Worm (Caenorhabditis elegans) whole organism, L1 larva: ENCODE results near the gene thn-1.
A peak's percentile ranks its signal among the peaks of the same experiment; 100 is the strongest.

Experiments
- C04F5.9 ChIP-seq: sonication (generic microtip); optimal IDR thresholded peaks from 2 replicates; lab custom pipeline; 2016; ENCODE audit warnings: missing genetic modification characterization, missing compliant biosample characterization
- C16A3.4 ChIP-seq: fragments of 150-350 bp; optimal IDR thresholded peaks from 2 replicates; lab custom pipeline; 2014; ENCODE audit warnings: missing biosample characterization, missing genetic modification characterization
- Y116A8C.19 ChIP-seq: sonication (generic microtip); optimal IDR thresholded peaks from 2 replicates; lab custom pipeline; 2016; ENCODE audit warnings: missing compliant biosample characterization, missing genetic modification characterization, borderline replicate concordance
- aly-2 ChIP-seq: fragments of 150-350 bp; optimal IDR thresholded peaks from 2 replicates; lab custom pipeline; 2014; ENCODE audit warnings: missing biosample characterization, missing genetic modification characterization
- ceh-63 ChIP-seq: fragments of 200-800 bp; sonication (Bioruptor generic); optimal IDR thresholded peaks from 2 replicates; lab custom pipeline; 2018; ENCODE audit warnings: mild to moderate bottlenecking, missing genetic modification characterization, missing compliant biosample characterization
- ceh-82 ChIP-seq, 3 experiments: fragments of 150-350 bp in 1 of 3; sonication (generic microtip) in 2 of 3; optimal IDR thresholded peaks; 2 replicates each; lab custom pipeline; 2014 to 2017; ENCODE audit warnings: missing biosample characterization in 3 of 3, missing genetic modification characterization in 3 of 3
- ceh-88 ChIP-seq: fragments of 200-800 bp; sonication (Bioruptor generic); IDR thresholded peaks from 2 replicates; pipeline ENCODE4 v1.3.6; 2022; ENCODE audit warnings: missing genetic modification characterization, missing compliant biosample characterization
- ceh-90 ChIP-seq: sonication (generic microtip); optimal IDR thresholded peaks from 2 replicates; lab custom pipeline; 2016; ENCODE audit warnings: missing genetic modification characterization, missing compliant biosample characterization
- ces-1 ChIP-seq: fragments of 150-350 bp; optimal IDR thresholded peaks from 2 replicates; lab custom pipeline; 2014; ENCODE audit warnings: missing biosample characterization, missing genetic modification reagents, missing genetic modification characterization
- dpl-1 ChIP-seq, 3 experiments: fragments of 150-350 bp in 2 of 3; sonication (generic microtip) in 1 of 3; optimal IDR thresholded peaks; 2 replicates each; lab custom pipeline; 2014 to 2017; ENCODE audit warnings: missing biosample characterization in 3 of 3, missing genetic modification characterization in 3 of 3, missing genetic modification reagents in 3 of 3
- dsc-1 ChIP-seq: sonication (generic microtip); optimal IDR thresholded peaks from 2 replicates; lab custom pipeline; 2016; ENCODE audit warnings: mild to moderate bottlenecking, missing genetic modification characterization, missing compliant biosample characterization
- efl-1 ChIP-seq, 4 experiments: fragments of 150-350 bp; optimal IDR thresholded peaks in 3 of 4; peaks in 1 of 4; 1 replicate in 1 of 4; 2 replicates in 3 of 4; lab custom pipeline; 2014; ENCODE audit warnings: missing biosample characterization in 2 of 4, missing genetic modification characterization in 2 of 4, missing genetic modification reagents in 2 of 4
- efl-3 ChIP-seq: fragments of 200-800 bp; sonication (Bioruptor generic); optimal IDR thresholded peaks from 2 replicates; lab custom pipeline; 2018; ENCODE audit warnings: mild to moderate bottlenecking, missing genetic modification characterization, missing compliant biosample characterization
- fkh-10 ChIP-seq: sonication (generic microtip); optimal IDR thresholded peaks from 2 replicates; lab custom pipeline; 2017; ENCODE audit warnings: missing biosample characterization, missing genetic modification reagents, missing genetic modification characterization
- grh-1 ChIP-seq: fragments of 200-800 bp; sonication (Bioruptor generic); IDR thresholded peaks from 2 replicates; pipeline ENCODE4 v1.3.6; 2022; ENCODE audit warnings: missing genetic modification reagents, missing genetic modification characterization, missing compliant biosample characterization
- hlh-17 ChIP-seq: fragments of 200-800 bp; sonication (Bioruptor generic); optimal IDR thresholded peaks from 2 replicates; lab custom pipeline; 2018; ENCODE audit warnings: missing genetic modification characterization, mild to moderate bottlenecking, missing compliant biosample characterization, moderate library complexity, borderline replicate concordance
- hlh-4 ChIP-seq: sonication (generic microtip); optimal IDR thresholded peaks from 2 replicates; lab custom pipeline; 2016; ENCODE audit warnings: mild to moderate bottlenecking, missing genetic modification characterization, missing compliant biosample characterization
- irx-1 ChIP-seq: sonication (generic microtip); optimal IDR thresholded peaks from 2 replicates; lab custom pipeline; 2016; ENCODE audit warnings: missing genetic modification characterization, missing compliant biosample characterization
- isw-1 ChIP-seq: fragments of 200-800 bp; sonication (Bioruptor generic); IDR thresholded peaks from 2 replicates; pipeline ENCODE4 v1.3.6; 2022; ENCODE audit warnings: missing genetic modification characterization, missing compliant biosample characterization
- lin-15B ChIP-seq: fragments of 150-350 bp; sonication (generic microtip); optimal IDR thresholded peaks from 3 replicates; lab custom pipeline; 2014; ENCODE audit warnings: missing biosample characterization, missing genetic modification characterization
- lin-35 ChIP-seq, 2 experiments: fragments of 150-350 bp; optimal IDR thresholded peaks; 2 replicates each; lab custom pipeline; 2014; ENCODE audit warnings: missing biosample characterization in 2 of 2, missing genetic modification characterization in 2 of 2, missing genetic modification reagents in 2 of 2
- lin-39 ChIP-seq: fragments of 150-350 bp; optimal IDR thresholded peaks from 2 replicates; lab custom pipeline; 2014; ENCODE audit warnings: missing biosample characterization, missing genetic modification reagents, missing genetic modification characterization
- lsy-2 ChIP-seq, 2 experiments: fragments of 150-350 bp; optimal IDR thresholded peaks; 2 replicates each; lab custom pipeline; 2014; ENCODE audit warnings: missing biosample characterization in 2 of 2, missing genetic modification characterization in 2 of 2
- mab-9 ChIP-seq: fragments of 200-800 bp; sonication (Bioruptor generic); IDR thresholded peaks from 2 replicates; pipeline ENCODE4 v1.3.6; 2022; ENCODE audit warnings: missing genetic modification reagents, missing genetic modification characterization, missing compliant biosample characterization
- mep-1 ChIP-seq: fragments of 150-350 bp; optimal IDR thresholded peaks from 2 replicates; lab custom pipeline; 2014; ENCODE audit warnings: missing biosample characterization, missing genetic modification characterization
- nhr-11 ChIP-seq: fragments of 150-350 bp; optimal IDR thresholded peaks from 2 replicates; lab custom pipeline; 2014; ENCODE audit warnings: missing biosample characterization, missing genetic modification characterization
- nhr-19 ChIP-seq: fragments of 200-800 bp; sonication (Bioruptor generic); conservative IDR thresholded peaks from 2 replicates; pipeline ENCODE4 v1.3.6; 2022; ENCODE audit warnings: missing genetic modification characterization, missing compliant biosample characterization
- nhr-47 ChIP-seq: sonication (generic microtip); optimal IDR thresholded peaks from 2 replicates; lab custom pipeline; 2016; ENCODE audit warnings: mild to moderate bottlenecking, missing genetic modification characterization, moderate library complexity, missing compliant biosample characterization
- nhr-71 ChIP-seq: sonication (generic microtip); optimal IDR thresholded peaks from 2 replicates; lab custom pipeline; 2016; ENCODE audit warnings: mild to moderate bottlenecking, missing genetic modification characterization, moderate library complexity, missing compliant biosample characterization
- nhr-85 ChIP-seq: sonication (generic microtip); peaks from one replicate; lab custom pipeline; 2016; ENCODE audit warnings: missing genetic modification characterization, inconsistent platforms, missing compliant biosample characterization
- rnt-1 ChIP-seq: sonication (generic microtip); optimal IDR thresholded peaks from 2 replicates; lab custom pipeline; 2016; ENCODE audit warnings: mild to moderate bottlenecking, missing genetic modification characterization, moderate library complexity, missing compliant biosample characterization
- skn-1 ChIP-seq: fragments of 150-350 bp; optimal IDR thresholded peaks from 2 replicates; lab custom pipeline; 2014; ENCODE audit warnings: missing biosample characterization, missing genetic modification characterization
- snu-23 ChIP-seq: sonication (generic microtip); optimal IDR thresholded peaks from 2 replicates; lab custom pipeline; 2016; ENCODE audit warnings: missing genetic modification characterization, missing compliant biosample characterization
- sptf-1 ChIP-seq: fragments of 150-350 bp; optimal IDR thresholded peaks from 2 replicates; lab custom pipeline; 2014; ENCODE audit warnings: missing biosample characterization, missing genetic modification characterization
- sup-37 ChIP-seq: fragments of 200-800 bp; sonication (Bioruptor generic); optimal IDR thresholded peaks from 2 replicates; lab custom pipeline; 2018; ENCODE audit warnings: mild to moderate bottlenecking, missing genetic modification characterization, missing compliant biosample characterization
- swsn-7 ChIP-seq: sonication (generic microtip); optimal IDR thresholded peaks from 2 replicates; lab custom pipeline; 2016; ENCODE audit warnings: missing genetic modification characterization, missing compliant biosample characterization
- tlp-1 ChIP-seq: fragments of 150-350 bp; optimal IDR thresholded peaks from 2 replicates; lab custom pipeline; 2014; ENCODE audit warnings: missing biosample characterization, missing genetic modification characterization
- unc-130 ChIP-seq: fragments of 150-350 bp; optimal IDR thresholded peaks from 2 replicates; lab custom pipeline; 2017; ENCODE audit warnings: missing biosample characterization, missing genetic modification characterization, inconsistent platforms
- unc-30 ChIP-seq: sonication (generic microtip); optimal IDR thresholded peaks from 2 replicates; lab custom pipeline; 2017; ENCODE audit warnings: missing biosample characterization, missing genetic modification characterization
- vab-15 ChIP-seq: sonication (generic microtip); optimal IDR thresholded peaks from 2 replicates; lab custom pipeline; 2017; ENCODE audit warnings: missing genotype, mild to moderate bottlenecking, missing genetic modification characterization, missing compliant biosample characterization
- xbp-1 ChIP-seq: sonication (generic microtip); optimal IDR thresholded peaks from 2 replicates; lab custom pipeline; 2016; ENCODE audit warnings: missing genetic modification characterization, missing compliant biosample characterization
- zip-4 ChIP-seq: fragments of 200-800 bp; sonication (Bioruptor generic); optimal IDR thresholded peaks from 2 replicates; lab custom pipeline; 2018; ENCODE audit warnings: mild to moderate bottlenecking, missing genetic modification characterization, moderate library complexity, missing compliant biosample characterization
- ztf-11 ChIP-seq, 2 experiments: sonication (generic microtip); optimal IDR thresholded peaks; 2 replicates each; lab custom pipeline; 2016 to 2017; ENCODE audit warnings: missing genetic modification characterization in 2 of 2, missing biosample characterization in 1 of 2, missing compliant biosample characterization in 1 of 2
- ztf-4 ChIP-seq: fragments of 150-350 bp; optimal IDR thresholded peaks from 2 replicates; lab custom pipeline; 2014; ENCODE audit warnings: missing biosample characterization, missing genetic modification characterization

thn-1 gene

DNA sequence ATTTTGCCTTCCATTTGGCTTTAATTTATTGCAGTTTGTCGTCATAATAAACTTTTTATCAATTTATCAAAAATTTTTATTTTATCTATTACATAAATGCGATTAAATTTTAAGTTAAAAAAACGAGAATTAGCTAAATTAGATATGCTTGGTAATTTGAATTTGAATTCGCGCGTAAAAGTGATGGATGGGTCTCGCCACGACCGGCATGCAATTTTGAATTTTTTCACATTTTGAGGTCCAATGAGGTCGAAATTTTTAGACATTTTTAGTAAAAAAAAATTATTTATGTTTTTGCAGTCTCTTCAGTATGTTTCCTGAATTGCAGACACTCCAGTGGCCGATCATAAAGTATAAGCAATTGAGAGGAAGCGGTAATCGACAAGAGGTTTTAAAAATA is 28.7 kb downstream of the thn-1 start, which contains the start of gene dsb-1:
Gene dsb-1 (plus strand): TSS at position 301 of the 400 bp plus-strand sequence.
- TF ChIP-seq dpl-1 (GFP tag; optimal IDR thresholded peaks at IDR 0.05; lab: Kevin White, UChicago) = peak in 1 of 3 experiments; percentile 6
- TF ChIP-seq nhr-11 (tag; lab: Kevin White, UChicago) = no peak

DNA sequence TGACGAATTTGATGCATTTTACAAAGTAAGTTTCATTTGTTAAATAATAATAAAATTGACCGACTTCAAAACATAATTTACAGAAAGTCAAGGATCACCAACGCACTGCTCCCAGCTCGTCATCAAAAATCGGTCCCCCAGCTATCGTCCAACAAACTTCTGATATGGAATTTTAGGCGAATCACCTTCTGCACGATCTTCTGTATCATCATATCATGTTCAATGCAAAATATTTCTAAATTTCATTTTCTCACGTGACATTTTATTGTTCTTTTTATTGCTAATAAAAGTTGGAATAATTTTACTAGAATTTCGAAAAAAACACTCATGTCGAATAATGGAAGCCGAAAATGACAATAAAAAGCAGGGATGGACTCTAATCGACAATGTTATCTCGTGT is 30.3 kb downstream of the thn-1 start, which contains the start of gene acl-13:
Gene acl-13 (plus strand): TSS at position 301 of the 400 bp plus-strand sequence.
- TF ChIP-seq irx-1 (tag; lab: Kevin White, UChicago) = no peak
- no peak for TF ChIP-seq skn-1 (tag; lab: Kevin White, UChicago)
- no peak for TF ChIP-seq aly-2 (tag; lab: Kevin White, UChicago)
- no peak for TF ChIP-seq lin-15B (tag; lab: Kevin White, UChicago)
- TF ChIP-seq ztf-11 (tag; optimal IDR thresholded peaks at IDR 0.05; lab: Kevin White, UChicago) = no peak
- TF ChIP-seq hlh-4 (tag; lab: Kevin White, UChicago) = no peak
- TF ChIP-seq isw-1 (GFP tag; lab: Robert Waterston, UW) = no peak
- no peak for TF ChIP-seq nhr-85 (tag; lab: Kevin White, UChicago)
- no peak for TF ChIP-seq mep-1
- no peak for TF ChIP-seq ceh-63 (GFP tag; lab: Kevin White, UChicago)
- TF ChIP-seq xbp-1 = no peak
- TF ChIP-seq sup-37 (GFP tag; lab: Kevin White, UChicago) = no peak
- TF ChIP-seq, all 84 proteins: peak for 0

DNA sequence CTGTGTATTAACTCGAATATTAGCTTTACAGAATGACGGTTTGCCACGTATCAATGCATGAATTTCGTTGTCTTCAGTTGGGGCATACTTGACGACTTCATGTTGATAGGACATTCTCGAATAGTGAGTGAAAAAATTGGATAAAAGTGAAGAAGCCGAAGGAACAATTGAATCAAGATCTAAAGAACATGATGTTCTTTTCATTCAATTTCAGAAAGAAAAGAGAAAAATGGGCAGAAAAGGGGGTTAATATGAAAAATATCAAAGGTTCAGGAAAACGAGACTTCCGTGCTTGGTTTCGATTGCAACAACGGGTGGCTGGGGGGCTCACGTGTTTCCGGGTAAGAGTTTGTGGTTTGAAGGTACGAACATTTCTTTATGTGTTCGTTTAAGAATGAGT is 34.7 kb downstream of the thn-1 start:
- no peak for TF ChIP-seq ceh-82 (tag; optimal IDR thresholded peaks at IDR 0.05; lab: Kevin White, UChicago)
- TF ChIP-seq rnt-1 (tag; lab: Kevin White, UChicago) = no peak
- no peak for TF ChIP-seq xbp-1
- TF ChIP-seq unc-30 (tag; lab: Kevin White, UChicago) = no peak
- TF ChIP-seq efl-1 (optimal IDR thresholded peaks at IDR 0.05; lab: Kevin White, UChicago) = no peak
- TF ChIP-seq efl-1 (GFP tag; optimal IDR thresholded peaks at IDR 0.05 in 1 of 2; lab: Kevin White, UChicago) = peak in 1 of 2 experiments; percentile 28
- no peak for TF ChIP-seq aly-2 (tag; lab: Kevin White, UChicago)
- no peak for TF ChIP-seq swsn-7 (tag; lab: Kevin White, UChicago)
- TF ChIP-seq efl-3 (GFP tag; lab: Kevin White, UChicago) = no peak
- TF ChIP-seq tlp-1 = no peak
- TF ChIP-seq snu-23 (GFP tag; lab: Kevin White, UChicago) = no peak
- no peak for TF ChIP-seq dsc-1 (tag; lab: Kevin White, UChicago)
- TF ChIP-seq fkh-10 = peak; percentile 71
- no peak for TF ChIP-seq C16A3.4 (tag; lab: Kevin White, UChicago)
- TF ChIP-seq Y116A8C.19 = no peak
- no peak for TF ChIP-seq ces-1 (GFP tag; lab: Kevin White, UChicago)
- no peak for TF ChIP-seq skn-1 (tag; lab: Kevin White, UChicago)
- TF ChIP-seq hlh-17 (GFP tag; lab: Kevin White, UChicago) = no peak

DNA sequence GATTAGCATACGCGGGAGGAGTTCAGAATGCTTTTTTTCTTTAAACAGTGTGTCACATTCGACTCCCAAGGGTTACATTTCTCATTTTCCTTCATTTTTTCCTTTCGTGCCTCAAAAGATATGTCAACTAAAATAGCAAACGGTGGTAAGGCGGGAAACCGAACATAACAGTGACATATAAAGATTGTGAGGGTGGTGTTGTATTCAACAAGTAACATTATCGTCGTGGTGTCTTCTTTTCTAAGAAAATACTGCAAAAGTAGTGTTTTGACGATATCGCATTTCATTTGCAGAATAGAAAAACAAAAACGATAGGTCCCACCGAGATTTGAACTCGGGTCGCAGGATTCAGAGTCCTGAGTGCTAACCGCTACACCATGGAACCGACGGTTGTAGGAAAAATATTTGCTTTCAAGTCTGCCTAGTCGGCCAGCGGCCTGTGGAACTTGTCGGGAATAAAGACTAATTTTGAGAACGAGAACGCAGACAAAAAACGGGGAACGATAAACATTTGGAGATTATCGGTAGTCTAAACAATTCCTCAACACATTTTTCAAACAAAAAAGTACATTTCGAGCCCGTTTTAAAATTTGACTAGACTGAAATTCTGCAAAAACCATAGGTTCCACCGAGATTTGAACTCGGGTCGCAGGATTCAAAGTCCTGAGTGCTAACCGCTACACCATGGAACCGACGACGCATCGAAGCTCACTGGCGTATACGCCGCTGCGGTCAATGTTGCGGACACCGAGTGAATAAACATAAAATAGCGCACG is 36.9 kb downstream of the thn-1 start:
- no peak for TF ChIP-seq C04F5.9
- TF ChIP-seq unc-130 (tag; lab: Kevin White, UChicago) = no peak
- peak in 1 of 2 experiments; percentile 10 for TF ChIP-seq lin-35 (GFP tag; optimal IDR thresholded peaks at IDR 0.05; lab: Kevin White, UChicago)
- no peak for TF ChIP-seq vab-15 (tag; lab: Kevin White, UChicago)
- TF ChIP-seq zip-4 (GFP tag; lab: Kevin White, UChicago) = no peak
- TF ChIP-seq nhr-19 (GFP tag; lab: Robert Waterston, UW) = peak; percentile 34
- TF ChIP-seq nhr-47 (tag; lab: Kevin White, UChicago) = no peak
- no peak for TF ChIP-seq lin-39
- TF ChIP-seq grh-1 = no peak
- no peak for TF ChIP-seq aly-2 (tag; lab: Kevin White, UChicago)
- TF ChIP-seq swsn-7 (tag; lab: Kevin White, UChicago) = no peak
- no peak for TF ChIP-seq ceh-88 (GFP tag; lab: Robert Waterston, UW)
- TF ChIP-seq ceh-90 (tag; lab: Kevin White, UChicago) = no peak
- TF ChIP-seq nhr-71 = peak; percentile 13
- TF ChIP-seq dsc-1 (tag; lab: Kevin White, UChicago) = no peak
- no peak for TF ChIP-seq mab-9
- no peak for TF ChIP-seq sptf-1 (tag; lab: Kevin White, UChicago)
- no peak for TF ChIP-seq nhr-11 (tag; lab: Kevin White, UChicago)
- TF ChIP-seq fkh-10 = no peak
- TF ChIP-seq lsy-2 (tag; optimal IDR thresholded peaks at IDR 0.05; lab: Kevin White, UChicago) = peak in 1 of 2 experiments; percentile 24
- TF ChIP-seq dpl-1 (GFP tag; optimal IDR thresholded peaks at IDR 0.05; lab: Kevin White, UChicago) = no peak
- no peak for TF ChIP-seq lin-15B (tag; lab: Kevin White, UChicago)
- peak; percentile 21 for TF ChIP-seq rnt-1 (tag; lab: Kevin White, UChicago)
- no peak for TF ChIP-seq ztf-4 (tag; lab: Kevin White, UChicago)
